Fruit fly (Drosophila melanogaster) whole organism, embryonic: ENCODE measurements around the gene sr.

Source experiments
- ATbp ChIP-seq: fragments of 200-800 bp; sonication (Bioruptor generic); optimal IDR thresholded peaks from 2 replicates; lab custom pipeline; 2017; ENCODE audit warnings: missing biosample characterization, mild to moderate bottlenecking, missing genetic modification characterization, missing genetic modification reagents
- Adf1 ChIP-seq: fragments of 200-800 bp; sonication (Bioruptor generic); IDR thresholded peaks from 2 replicates; pipeline ENCODE4 v1.3.6; 2022; ENCODE audit warnings: missing biosample characterization, missing genetic modification characterization
- CG11085 ChIP-seq: fragments of 200-800 bp; sonication (Bioruptor generic); IDR thresholded peaks from 2 replicates; pipeline ENCODE4 v1.3.6; 2022; ENCODE audit warnings: missing biosample characterization, missing genetic modification characterization
- CG11696 ChIP-seq: fragments of 200-800 bp; sonication (Bioruptor generic); IDR thresholded peaks from 2 replicates; pipeline ENCODE4 v1.3.6; 2022; ENCODE audit warnings: missing biosample characterization, missing genetic modification characterization
- CG12155 ChIP-seq: fragments of 200-800 bp; sonication (Bioruptor generic); optimal IDR thresholded peaks from 3 replicates; lab custom pipeline; 2016; ENCODE audit warnings: missing biosample characterization, missing genetic modification characterization
- CG12219 ChIP-seq: fragments of 200-800 bp; sonication (Bioruptor generic); optimal IDR thresholded peaks from 3 replicates; lab custom pipeline; 2018; ENCODE audit warnings: missing biosample characterization, mild to moderate bottlenecking, missing genetic modification characterization
- CG12236 ChIP-seq: fragments of 200-800 bp; sonication (Bioruptor generic); optimal IDR thresholded peaks from 2 replicates; lab custom pipeline; 2016; ENCODE audit warnings: missing biosample characterization, missing genetic modification characterization
- CG13287 ChIP-seq: fragments of 200-800 bp; sonication (Bioruptor generic); IDR thresholded peaks from 2 replicates; pipeline ENCODE4 v1.3.6; 2022; ENCODE audit warnings: missing biosample characterization, missing genetic modification characterization; ENCODE audit not compliant: partially characterized antibody
- CG13424 ChIP-seq: fragments of 200-800 bp; sonication (Bioruptor generic); optimal IDR thresholded peaks from 2 replicates; lab custom pipeline; 2019; ENCODE audit warnings: missing biosample characterization, mild to moderate bottlenecking, missing genetic modification characterization, moderate library complexity
- CG16813 ChIP-seq: fragments of 200-800 bp; sonication (Bioruptor generic); IDR thresholded peaks from 3 replicates; pipeline ENCODE4 v1.3.6; 2022; ENCODE audit warnings: missing biosample characterization, missing genetic modification characterization; ENCODE audit not compliant: partially characterized antibody
- CG17568 ChIP-seq: fragments of 200-800 bp; sonication (Bioruptor generic); optimal IDR thresholded peaks from 2 replicates; lab custom pipeline; 2018; ENCODE audit warnings: missing biosample characterization, mild to moderate bottlenecking, missing genetic modification characterization, moderate library complexity
- CG31441 ChIP-seq: fragments of 200-800 bp; sonication (Bioruptor generic); IDR thresholded peaks from 2 replicates; pipeline ENCODE4 v1.3.6; 2022; ENCODE audit warnings: missing biosample characterization, missing genetic modification characterization
- CG32532 ChIP-seq: fragments of 200-800 bp; sonication (Bioruptor generic); IDR thresholded peaks from 2 replicates; pipeline ENCODE4 v1.3.6; 2022; ENCODE audit warnings: missing biosample characterization, missing genetic modification characterization
- CG34224 ChIP-seq: fragments of 200-800 bp; sonication (Bioruptor generic); IDR thresholded peaks from 3 replicates; pipeline ENCODE4 v1.3.6; 2022; ENCODE audit warnings: missing biosample characterization, missing genetic modification characterization; ENCODE audit not compliant: partially characterized antibody
- CG4424 ChIP-seq: fragments of 200-800 bp; sonication (Bioruptor generic); optimal IDR thresholded peaks from 3 replicates; lab custom pipeline; 2016; ENCODE audit warnings: missing biosample characterization, missing genetic modification characterization
- CG6813 ChIP-seq: fragments of 200-800 bp; sonication (Bioruptor generic); optimal IDR thresholded peaks from 2 replicates; lab custom pipeline; 2017; ENCODE audit warnings: missing biosample characterization, missing genetic modification characterization, mild to moderate bottlenecking, moderate library complexity, missing genetic modification reagents
- CG7357 ChIP-seq: fragments of 200-800 bp; sonication (Bioruptor generic); IDR thresholded peaks from 3 replicates; pipeline ENCODE4 v1.3.6; 2022; ENCODE audit warnings: missing biosample characterization, missing genetic modification characterization
- CG8089 ChIP-seq: fragments of 200-800 bp; sonication (Bioruptor generic); optimal IDR thresholded peaks from 3 replicates; lab custom pipeline; 2016; ENCODE audit warnings: missing biosample characterization, missing genetic modification characterization
- CG8388 ChIP-seq: fragments of 200-800 bp; sonication (Bioruptor generic); optimal IDR thresholded peaks from 2 replicates; lab custom pipeline; 2019; ENCODE audit warnings: missing biosample characterization, mild to moderate bottlenecking, missing genetic modification characterization, moderate library complexity
- CG9932 ChIP-seq: fragments of 200-800 bp; sonication (Bioruptor generic); IDR thresholded peaks from 2 replicates; pipeline ENCODE4 v1.3.6; 2022; ENCODE audit warnings: missing biosample characterization, missing genetic modification characterization
- Dbx ChIP-seq: fragments of 200-800 bp; sonication (Bioruptor generic); IDR thresholded peaks from 3 replicates; pipeline ENCODE4 v1.3.6; 2022; ENCODE audit warnings: missing biosample characterization, missing genetic modification characterization
- Hr3 ChIP-seq: fragments of 200-800 bp; sonication (Bioruptor generic); optimal IDR thresholded peaks from 3 replicates; lab custom pipeline; 2016; ENCODE audit warnings: missing biosample characterization, missing genetic modification characterization
- Jarid2 ChIP-seq: fragments of 200-800 bp; sonication (Bioruptor generic); optimal IDR thresholded peaks from 3 replicates; lab custom pipeline; 2017; ENCODE audit warnings: mild to moderate bottlenecking, missing biosample characterization, missing genetic modification reagents, missing genetic modification characterization
- Med ChIP-seq: fragments of 200-800 bp; sonication (Bioruptor generic); peaks from one replicate; lab custom pipeline; 2016; ENCODE audit warnings: missing biosample characterization, missing genetic modification characterization, mild to moderate bottlenecking, inconsistent platforms, moderate library complexity
- Mes4 ChIP-seq: fragments of 200-800 bp; sonication (Bioruptor generic); optimal IDR thresholded peaks from 2 replicates; lab custom pipeline; 2016; ENCODE audit warnings: missing biosample characterization, missing genetic modification characterization
- NFAT ChIP-seq: fragments of 200-800 bp; sonication (Bioruptor generic); IDR thresholded peaks from 2 replicates; pipeline ENCODE4 v1.3.6; 2022; ENCODE audit warnings: missing biosample characterization, missing genetic modification characterization
- Nf-YC ChIP-seq: fragments of 200-800 bp; optimal IDR thresholded peaks from 3 replicates; lab custom pipeline; 2019; ENCODE audit warnings: missing biosample characterization, mild to moderate bottlenecking, missing genetic modification characterization, moderate library complexity
- Scr ChIP-seq: fragments of 200-800 bp; sonication (Bioruptor generic); IDR thresholded peaks from 2 replicates; pipeline ENCODE4 v1.3.6; 2022; ENCODE audit warnings: missing biosample characterization, missing genetic modification characterization; ENCODE audit not compliant: partially characterized antibody
- Trl ChIP-seq, 3 experiments: fragments of >200 bp in 2 of 3; fragments of 200-800 bp in 1 of 3; sonication (Bioruptor generic) in 1 of 3; optimal IDR thresholded peaks; 2 replicates in 1 of 3; 3 replicates in 2 of 3; lab custom pipeline; 2016 to 2017; ENCODE audit warnings: missing biosample characterization in 1 of 3, missing genetic modification characterization in 1 of 3
- ase ChIP-seq: fragments of 200-800 bp; sonication (Bioruptor generic); IDR thresholded peaks from 3 replicates; pipeline ENCODE4 v1.3.6; 2022; ENCODE audit warnings: missing biosample characterization, missing genetic modification characterization
- br ChIP-seq: fragments of >200 bp; optimal IDR thresholded peaks from 2 replicates; lab custom pipeline; 2017
- cg ChIP-seq: fragments of 200-800 bp; sonication (Bioruptor generic); optimal IDR thresholded peaks from 3 replicates; lab custom pipeline; 2019; ENCODE audit warnings: missing biosample characterization, mild to moderate bottlenecking, missing genetic modification characterization, moderate library complexity
- ci ChIP-seq: fragments of 200-800 bp; sonication (Bioruptor generic); IDR thresholded peaks from 3 replicates; pipeline ENCODE4 v1.3.6; 2022; ENCODE audit warnings: missing biosample characterization, missing genetic modification characterization
- eyg ChIP-seq: fragments of 200-800 bp; sonication (Bioruptor generic); optimal IDR thresholded peaks from 3 replicates; lab custom pipeline; 2016; ENCODE audit warnings: missing biosample characterization, missing genetic modification characterization
- gcm ChIP-seq: fragments of 200-800 bp; sonication (Bioruptor generic); optimal IDR thresholded peaks from 2 replicates; lab custom pipeline; 2019; ENCODE audit warnings: missing biosample characterization, mild to moderate bottlenecking, missing genetic modification characterization, moderate library complexity
- h ChIP-seq: fragments of >200 bp; optimal IDR thresholded peaks from 2 replicates; lab custom pipeline; 2017
- hb ChIP-seq: fragments of 200-800 bp; sonication (Bioruptor generic); IDR thresholded peaks from 3 replicates; pipeline ENCODE4 v1.3.6; 2022; ENCODE audit warnings: missing biosample characterization, missing genetic modification characterization; ENCODE audit not compliant: partially characterized antibody
- hbn ChIP-seq: fragments of 200-800 bp; sonication (Bioruptor generic); IDR thresholded peaks from 2 replicates; pipeline ENCODE4 v1.3.6; 2022; ENCODE audit warnings: missing biosample characterization, missing genetic modification characterization; ENCODE audit not compliant: partially characterized antibody
- insv ChIP-seq, 2 experiments: fragments of 200-800 bp; sonication (Bioruptor generic); optimal IDR thresholded peaks; 3 replicates each; lab custom pipeline; 2016 to 2018; ENCODE audit warnings: missing biosample characterization in 2 of 2, missing genetic modification characterization in 2 of 2
- jing ChIP-seq: fragments of 200-800 bp; sonication (Bioruptor generic); optimal IDR thresholded peaks from 2 replicates; lab custom pipeline; 2018; ENCODE audit warnings: missing biosample characterization, mild to moderate bottlenecking, missing genetic modification characterization
- klu ChIP-seq: fragments of 200-800 bp; sonication (Bioruptor generic); IDR thresholded peaks from 2 replicates; pipeline ENCODE4 v1.3.6; 2022; ENCODE audit warnings: missing biosample characterization, missing genetic modification characterization
- mam ChIP-seq: fragments of 200-800 bp; sonication (Bioruptor generic); optimal IDR thresholded peaks from 3 replicates; lab custom pipeline; 2016; ENCODE audit warnings: missing biosample characterization, missing genetic modification characterization
- pan ChIP-seq, 4 experiments: fragments of >200 bp in 3 of 4; fragments of 200-800 bp in 1 of 4; sonication (Bioruptor generic) in 1 of 4; optimal IDR thresholded peaks in 3 of 4; IDR thresholded peaks in 1 of 4; 2 replicates each; pipeline versions ENCODE4 v1.3.6 to Lab custom; 2017 to 2022; ENCODE audit warnings: missing biosample characterization in 2 of 4, missing genetic modification characterization in 2 of 4, mixed read lengths in 1 of 4
- pum ChIP-seq: fragments of 200-800 bp; sonication (Bioruptor generic); optimal IDR thresholded peaks from 2 replicates; lab custom pipeline; 2016; ENCODE audit warnings: missing biosample characterization, missing genetic modification characterization
- ranshi ChIP-seq: fragments of 200-800 bp; sonication (Bioruptor generic); IDR thresholded peaks from 2 replicates; pipeline ENCODE4 v1.3.6; 2022; ENCODE audit warnings: missing biosample characterization, missing genetic modification characterization
- sd ChIP-seq: fragments of 200-800 bp; sonication (Bioruptor generic); optimal IDR thresholded peaks from 3 replicates; lab custom pipeline; 2018; ENCODE audit warnings: missing biosample characterization, mild to moderate bottlenecking, missing genetic modification characterization, moderate library complexity
- shn ChIP-seq: fragments of 200-800 bp; sonication (Bioruptor generic); optimal IDR thresholded peaks from 3 replicates; lab custom pipeline; 2016; ENCODE audit warnings: missing biosample characterization, missing genetic modification characterization
- sob ChIP-seq: fragments of 200-800 bp; sonication (Bioruptor generic); IDR thresholded peaks from 2 replicates; pipeline ENCODE4 v1.3.6; 2022; ENCODE audit warnings: missing biosample characterization, missing genetic modification characterization
- stwl ChIP-seq: fragments of 200-800 bp; sonication (Bioruptor generic); optimal IDR thresholded peaks from 3 replicates; lab custom pipeline; 2018; ENCODE audit warnings: missing biosample characterization, mild to moderate bottlenecking, missing genetic modification characterization, moderate library complexity
- ttk ChIP-seq: fragments of 200-800 bp; sonication (Bioruptor generic); IDR thresholded peaks from 2 replicates; pipeline ENCODE4 v2.1.2; 2022; ENCODE audit warnings: missing biosample characterization, missing genetic modification characterization
- yki ChIP-seq: fragments of >200 bp; optimal IDR thresholded peaks from 3 replicates; lab custom pipeline; 2018

The sr gene

dm6 chr3R:18063168-18063792 lies 27.3 kb upstream of the sr start (continued):
- TF ChIP-seq eyg = no peak
- TF ChIP-seq CG13424 = no peak
- TF ChIP-seq Mes4 (GFP tag; lab: Kevin White, UChicago) = no peak
- no peak for TF ChIP-seq mam (GFP tag; lab: Kevin White, UChicago)
- TF ChIP-seq klu (GFP tag; lab: Robert Waterston, UW) = no peak
- TF ChIP-seq CG11696 (GFP tag; lab: Robert Waterston, UW) = no peak
- peak; percentile 17 for TF ChIP-seq yki (lab: Kevin White, UChicago)
- no peak for TF ChIP-seq CG17568 (GFP tag; lab: Kevin White, UChicago)
- no peak for TF ChIP-seq ase (GFP tag; lab: Robert Waterston, UW)
- TF ChIP-seq CG31441 = no peak
- no peak for TF ChIP-seq sob
- TF ChIP-seq CG12236 (GFP tag; lab: Kevin White, UChicago) = no peak
- no peak for TF ChIP-seq pum (GFP tag; lab: Kevin White, UChicago)
- no peak for TF ChIP-seq pan (optimal IDR thresholded peaks at IDR 0.05; lab: Kevin White, UChicago)
- TF ChIP-seq pan (GFP tag; optimal IDR thresholded peaks at IDR 0.05 in 1 of 2, IDR thresholded peaks at IDR 0.05 in 1 of 2) = no peak
- peak; percentile 30 to 82 for TF ChIP-seq Trl (optimal IDR thresholded peaks at IDR 0.05; lab: Kevin White, UChicago)
- TF ChIP-seq Trl (GFP tag; optimal IDR thresholded peaks at IDR 0.05; lab: Kevin White, UChicago) = no peak
- TF ChIP-seq CG8388 (GFP tag; lab: Kevin White, UChicago) = no peak
- TF ChIP-seq Nf-YC = peak; percentile 83
- no peak for TF ChIP-seq CG8089
- TF ChIP-seq CG7357 = no peak
- no peak for TF ChIP-seq NFAT
- TF ChIP-seq Jarid2 (GFP tag; lab: Kevin White, UChicago) = peak; percentile 50
- TF ChIP-seq ci = no peak
- TF ChIP-seq Hr3 = no peak
- TF ChIP-seq cg (GFP tag; lab: Kevin White, UChicago) = peak; percentile 46
- TF ChIP-seq Adf1 (GFP tag; lab: Robert Waterston, UW) = no peak
- no peak for TF ChIP-seq ATbp (GFP tag; lab: Kevin White, UChicago)
- TF ChIP-seq CG11085 (GFP tag; lab: Robert Waterston, UW) = no peak
- no peak for TF ChIP-seq hb (GFP tag; lab: Robert Waterston, UW)
- peak; percentile 28 to 86 for TF ChIP-seq insv (GFP tag; optimal IDR thresholded peaks at IDR 0.05; lab: Kevin White, UChicago)
- TF ChIP-seq CG16813 (GFP tag; lab: Robert Waterston, UW) = no peak
- TF ChIP-seq CG34224 (GFP tag; lab: Robert Waterston, UW) = no peak
- no peak for TF ChIP-seq CG32532 (GFP tag; lab: Robert Waterston, UW)
- TF ChIP-seq ttk (GFP tag; lab: Robert Waterston, UW) = no peak
- TF ChIP-seq CG13287 (GFP tag; lab: Robert Waterston, UW) = no peak
- no peak for TF ChIP-seq Dbx (GFP tag; lab: Robert Waterston, UW)
- TF ChIP-seq Med (GFP tag; lab: Kevin White, UChicago) = peak; percentile 23
- TF ChIP-seq sd = no peak
- no peak for TF ChIP-seq h
- no peak for TF ChIP-seq ranshi (GFP tag; lab: Robert Waterston, UW)
- no peak for TF ChIP-seq CG12219 (GFP tag; lab: Kevin White, UChicago)
- no peak for TF ChIP-seq stwl (tag; lab: Kevin White, UChicago)
- TF ChIP-seq CG9932 (GFP tag; lab: Robert Waterston, UW) = no peak
- TF ChIP-seq gcm = peak; percentile 32
- TF ChIP-seq CG4424 (GFP tag; lab: Kevin White, UChicago) = no peak
- no peak for TF ChIP-seq br (lab: Kevin White, UChicago)
- no peak for TF ChIP-seq hbn (GFP tag; lab: Robert Waterston, UW)
- peak; percentile 8 for TF ChIP-seq jing (GFP tag; lab: Kevin White, UChicago)
- TF ChIP-seq shn (GFP tag; lab: Kevin White, UChicago) = no peak
- TF ChIP-seq CG6813 (GFP tag; lab: Kevin White, UChicago) = no peak
- TF ChIP-seq CG12155 (GFP tag; lab: Kevin White, UChicago) = no peak
- TF ChIP-seq Scr (GFP tag; lab: Robert Waterston, UW) = no peak
